Fruit fly (Drosophila melanogaster) whole organism, embryonic: Measurements from ENCODE around the gene Cht5.

Experiments
- Aef1 ChIP-seq: fragments of 200-800 bp; sonication (Bioruptor generic); IDR thresholded peaks from 3 replicates; pipeline ENCODE4 v1.3.6; 2022; ENCODE audit warnings: missing biosample characterization, missing genetic modification characterization
- Asciz ChIP-seq: fragments of 200-800 bp; sonication (Bioruptor generic); optimal IDR thresholded peaks from 2 replicates; lab custom pipeline; 2017; ENCODE audit warnings: missing biosample characterization, mild to moderate bottlenecking, missing genetic modification characterization, missing genetic modification reagents
- CG10274 ChIP-seq: fragments of 200-800 bp; sonication (Bioruptor generic); optimal IDR thresholded peaks from 3 replicates; lab custom pipeline; 2017; ENCODE audit warnings: missing biosample characterization, mild to moderate bottlenecking, missing genetic modification characterization
- CG12155 ChIP-seq: fragments of 200-800 bp; sonication (Bioruptor generic); optimal IDR thresholded peaks from 3 replicates; lab custom pipeline; 2016; ENCODE audit warnings: missing biosample characterization, missing genetic modification characterization
- CG15011 ChIP-seq: fragments of 200-800 bp; sonication (Bioruptor generic); optimal IDR thresholded peaks from 3 replicates; lab custom pipeline; 2018; ENCODE audit warnings: missing biosample characterization, mild to moderate bottlenecking, missing genetic modification characterization
- CG15269 ChIP-seq: fragments of 200-800 bp; sonication (Bioruptor generic); optimal IDR thresholded peaks from 2 replicates; lab custom pipeline; 2018; ENCODE audit warnings: missing biosample characterization, mild to moderate bottlenecking, missing genetic modification characterization, moderate library complexity
- CG1529 ChIP-seq: fragments of 200-800 bp; sonication (Bioruptor generic); optimal IDR thresholded peaks from 3 replicates; lab custom pipeline; 2018; ENCODE audit warnings: missing biosample characterization, missing genetic modification characterization
- CG17186 ChIP-seq: fragments of 200-800 bp; sonication (Bioruptor generic); optimal IDR thresholded peaks from 3 replicates; lab custom pipeline; 2017; ENCODE audit warnings: missing biosample characterization, missing genetic modification reagents, missing genetic modification characterization
- CG18262 ChIP-seq: fragments of 200-800 bp; optimal IDR thresholded peaks from 3 replicates; lab custom pipeline; 2019; ENCODE audit warnings: missing biosample characterization, mild to moderate bottlenecking, missing genetic modification characterization, moderate library complexity
- CG31224 ChIP-seq: fragments of 200-800 bp; sonication (Bioruptor generic); IDR thresholded peaks from 2 replicates; pipeline ENCODE4 v1.3.6; 2022; ENCODE audit warnings: missing biosample characterization, missing genetic modification characterization
- CG32532 ChIP-seq: fragments of 200-800 bp; sonication (Bioruptor generic); IDR thresholded peaks from 2 replicates; pipeline ENCODE4 v1.3.6; 2022; ENCODE audit warnings: missing biosample characterization, missing genetic modification characterization
- CG32772 ChIP-seq: fragments of 200-800 bp; sonication (Bioruptor generic); IDR thresholded peaks from 2 replicates; pipeline ENCODE4 v1.3.6; 2022; ENCODE audit warnings: missing biosample characterization, missing genetic modification characterization
- CG34376 ChIP-seq: fragments of 200-800 bp; sonication (Bioruptor generic); optimal IDR thresholded peaks from 2 replicates; lab custom pipeline; 2018; ENCODE audit warnings: missing biosample characterization, mild to moderate bottlenecking, missing genetic modification characterization
- CG4282 ChIP-seq: fragments of 200-800 bp; sonication (Bioruptor generic); optimal IDR thresholded peaks from 2 replicates; lab custom pipeline; 2016; ENCODE audit warnings: missing biosample characterization, missing genetic modification characterization
- CG4617 ChIP-seq: fragments of 200-800 bp; sonication (Bioruptor generic); optimal IDR thresholded peaks from 3 replicates; lab custom pipeline; 2016; ENCODE audit warnings: missing biosample characterization, missing genetic modification characterization, borderline replicate concordance
- CG4854 ChIP-seq: fragments of 200-800 bp; sonication (Bioruptor generic); optimal IDR thresholded peaks from 2 replicates; lab custom pipeline; 2016; ENCODE audit warnings: missing biosample characterization, missing genetic modification characterization, inconsistent platforms
- CG6813 ChIP-seq: fragments of 200-800 bp; sonication (Bioruptor generic); optimal IDR thresholded peaks from 2 replicates; lab custom pipeline; 2017; ENCODE audit warnings: missing biosample characterization, missing genetic modification characterization, mild to moderate bottlenecking, moderate library complexity, missing genetic modification reagents
- CG7357 ChIP-seq: fragments of 200-800 bp; sonication (Bioruptor generic); IDR thresholded peaks from 3 replicates; pipeline ENCODE4 v1.3.6; 2022; ENCODE audit warnings: missing biosample characterization, missing genetic modification characterization
- CG9876 ChIP-seq: fragments of 200-800 bp; sonication (Bioruptor generic); optimal IDR thresholded peaks from 2 replicates; lab custom pipeline; 2016; ENCODE audit warnings: missing biosample characterization, missing genetic modification characterization
- Dll ChIP-seq: fragments of 200-800 bp; sonication (Bioruptor generic); IDR thresholded peaks from 4 replicates; pipeline ENCODE4 v1.3.6; 2022; ENCODE audit warnings: missing biosample characterization, missing genetic modification characterization; ENCODE audit not compliant: partially characterized antibody
- Doc3 ChIP-seq: fragments of 200-800 bp; sonication (Bioruptor generic); IDR thresholded peaks from 3 replicates; pipeline ENCODE4 v1.3.6; 2022; ENCODE audit warnings: missing biosample characterization, missing genetic modification characterization; ENCODE audit not compliant: partially characterized antibody
- E2f2 ChIP-seq: fragments of 200-800 bp; sonication (Bioruptor generic); IDR thresholded peaks from 2 replicates; pipeline ENCODE4 v1.3.6; 2022; ENCODE audit warnings: missing biosample characterization, missing genetic modification characterization
- ERR ChIP-seq: fragments of 200-800 bp; sonication (Bioruptor generic); optimal IDR thresholded peaks from 2 replicates; lab custom pipeline; 2016; ENCODE audit warnings: missing biosample characterization, missing genetic modification characterization
- Fer1 ChIP-seq: fragments of 200-800 bp; sonication (Bioruptor generic); optimal IDR thresholded peaks from 2 replicates; lab custom pipeline; 2017; ENCODE audit warnings: missing biosample characterization, mild to moderate bottlenecking, missing genetic modification characterization
- Fer3 ChIP-seq: fragments of 200-800 bp; sonication (Bioruptor generic); optimal IDR thresholded peaks from 2 replicates; lab custom pipeline; 2018; ENCODE audit warnings: missing biosample characterization, mild to moderate bottlenecking, missing genetic modification characterization, moderate library complexity
- HLHmδ ChIP-seq: fragments of 200-800 bp; sonication (Bioruptor generic); optimal IDR thresholded peaks from 2 replicates; lab custom pipeline; 2018; ENCODE audit warnings: missing biosample characterization, mild to moderate bottlenecking, missing genetic modification characterization, moderate library complexity
- Lpt ChIP-seq: fragments of >200 bp; optimal IDR thresholded peaks from 2 replicates; lab custom pipeline; 2018; ENCODE audit warnings: missing biosample characterization, missing genetic modification characterization
- Myb ChIP-seq: fragments of 200-800 bp; sonication (Bioruptor generic); optimal IDR thresholded peaks from 2 replicates; lab custom pipeline; 2016; ENCODE audit warnings: missing biosample characterization, missing genetic modification characterization
- Oaz ChIP-seq: fragments of 200-800 bp; sonication (Bioruptor generic); IDR thresholded peaks from 2 replicates; pipeline ENCODE4 v1.3.6; 2022; ENCODE audit warnings: missing biosample characterization, missing genetic modification characterization
- Optix ChIP-seq: fragments of 200-800 bp; sonication (Bioruptor generic); IDR thresholded peaks from 3 replicates; pipeline ENCODE4 v1.3.6; 2022; ENCODE audit warnings: missing biosample characterization, missing genetic modification characterization
- Six4 ChIP-seq: fragments of 200-800 bp; sonication (Bioruptor generic); optimal IDR thresholded peaks from 2 replicates; lab custom pipeline; 2016; ENCODE audit warnings: missing biosample characterization, missing genetic modification characterization
- Stat92E ChIP-seq, 3 experiments: fragments of >200 bp in 2 of 3; fragments of 200-800 bp in 1 of 3; sonication (Bioruptor generic) in 1 of 3; optimal IDR thresholded peaks; 2 replicates each; lab custom pipeline; 2017 to 2019; ENCODE audit warnings: missing biosample characterization in 3 of 3, missing genetic modification characterization in 3 of 3, mild to moderate bottlenecking in 1 of 3, moderate library complexity in 1 of 3
- Taf1 ChIP-seq: fragments of 200-800 bp; sonication (Bioruptor generic); IDR thresholded peaks from 2 replicates; pipeline ENCODE4 v1.3.6; 2022; ENCODE audit warnings: missing biosample characterization, missing genetic modification characterization
- chn ChIP-seq: fragments of 200-800 bp; sonication (Bioruptor generic); optimal IDR thresholded peaks from 2 replicates; lab custom pipeline; 2016; ENCODE audit warnings: missing biosample characterization, missing genetic modification characterization
- corto ChIP-seq: fragments of 200-800 bp; sonication (Bioruptor generic); optimal IDR thresholded peaks from 2 replicates; lab custom pipeline; 2016; ENCODE audit warnings: missing biosample characterization, mild to moderate bottlenecking, missing genetic modification characterization, moderate library complexity
- disco-r ChIP-seq: fragments of 200-800 bp; sonication (Bioruptor generic); optimal IDR thresholded peaks from 2 replicates; lab custom pipeline; 2016; ENCODE audit warnings: missing biosample characterization, missing genetic modification characterization
- emc ChIP-seq: fragments of 200-800 bp; sonication (Bioruptor generic); optimal IDR thresholded peaks from 2 replicates; lab custom pipeline; 2016; ENCODE audit warnings: missing biosample characterization, missing genetic modification characterization
- fd96Cb ChIP-seq: fragments of 200-800 bp; sonication (Bioruptor generic); optimal IDR thresholded peaks from 2 replicates; lab custom pipeline; 2018; ENCODE audit warnings: missing biosample characterization, mild to moderate bottlenecking, missing genetic modification characterization, moderate library complexity
- insv ChIP-seq, 2 experiments: fragments of 200-800 bp; sonication (Bioruptor generic); optimal IDR thresholded peaks; 3 replicates each; lab custom pipeline; 2016 to 2018; ENCODE audit warnings: missing biosample characterization in 2 of 2, missing genetic modification characterization in 2 of 2
- lab ChIP-seq: fragments of 200-800 bp; sonication (Bioruptor generic); optimal IDR thresholded peaks from 3 replicates; lab custom pipeline; 2017; ENCODE audit warnings: missing biosample characterization, missing genetic modification characterization, mild to moderate bottlenecking, moderate library complexity, missing genetic modification reagents
- lmd ChIP-seq: fragments of 200-800 bp; sonication (Bioruptor generic); IDR thresholded peaks from 2 replicates; pipeline ENCODE4 v1.3.6; 2022; ENCODE audit warnings: missing biosample characterization, missing genetic modification characterization
- luna ChIP-seq: fragments of 200-800 bp; sonication (Bioruptor generic); optimal IDR thresholded peaks from 2 replicates; lab custom pipeline; 2016; ENCODE audit warnings: missing biosample characterization, missing genetic modification characterization
- mirr ChIP-seq: fragments of 200-800 bp; sonication (Bioruptor generic); optimal IDR thresholded peaks from 3 replicates; lab custom pipeline; 2018; ENCODE audit warnings: missing biosample characterization, mild to moderate bottlenecking, missing genetic modification characterization
- nerfin-1 ChIP-seq: fragments of 200-800 bp; sonication (Bioruptor generic); optimal IDR thresholded peaks from 3 replicates; lab custom pipeline; 2019; ENCODE audit warnings: missing biosample characterization, mild to moderate bottlenecking, missing genetic modification characterization, moderate library complexity
- psq ChIP-seq: fragments of 200-800 bp; sonication (Bioruptor generic); optimal IDR thresholded peaks from 2 replicates; lab custom pipeline; 2017; ENCODE audit warnings: missing biosample characterization, missing genetic modification characterization
- sima ChIP-seq: fragments of 200-800 bp; sonication (Bioruptor generic); optimal IDR thresholded peaks from 2 replicates; lab custom pipeline; 2016; ENCODE audit warnings: missing biosample characterization, missing genetic modification characterization
- slou ChIP-seq: fragments of 200-800 bp; sonication (Bioruptor generic); optimal IDR thresholded peaks from 3 replicates; lab custom pipeline; 2016; ENCODE audit warnings: missing biosample characterization, missing genetic modification characterization
- tna ChIP-seq: fragments of 200-800 bp; sonication (Bioruptor generic); IDR thresholded peaks from 2 replicates; pipeline ENCODE4 v1.3.6; 2022; ENCODE audit warnings: missing biosample characterization, missing genetic modification characterization; ENCODE audit not compliant: partially characterized antibody
- twi ChIP-seq: fragments of 200-800 bp; optimal IDR thresholded peaks from 2 replicates; lab custom pipeline; 2019; ENCODE audit warnings: missing biosample characterization, mild to moderate bottlenecking, missing genetic modification characterization, moderate library complexity
- zen2 ChIP-seq: fragments of 200-800 bp; sonication (Bioruptor generic); IDR thresholded peaks from 3 replicates; pipeline ENCODE4 v1.3.6; 2022; ENCODE audit warnings: missing biosample characterization, missing genetic modification characterization; ENCODE audit not compliant: partially characterized antibody
- zf30C ChIP-seq: fragments of 200-800 bp; sonication (Bioruptor generic); optimal IDR thresholded peaks from 3 replicates; lab custom pipeline; 2018; ENCODE audit warnings: missing biosample characterization, mild to moderate bottlenecking, missing genetic modification characterization

Cht5 gene

dm6 chr3R:13800430-13800848, 33.1 kb downstream of the Cht5 start:
- TF ChIP-seq luna (GFP tag; lab: Kevin White, UChicago) (no peak), emc (GFP tag; lab: Kevin White, UChicago) (no peak), corto (no peak), insv (GFP tag; optimal IDR thresholded peaks at IDR 0.05; lab: Kevin White, UChicago) (peak in 1 of 2 experiments; percentile 65), psq (GFP tag; lab: Kevin White, UChicago) (peak; percentile 43), Fer3 (tag; lab: Kevin White, UChicago) (peak; percentile 91), HLHmδ (GFP tag; lab: Kevin White, UChicago) (no peak), E2f2 (GFP tag; lab: Robert Waterston, UW) (peak; percentile 81), zen2 (GFP tag; lab: Robert Waterston, UW) (no peak), CG31224 (GFP tag; lab: Robert Waterston, UW) (no peak), Taf1 (peak; percentile 93), Doc3 (no peak), CG12155 (GFP tag; lab: Kevin White, UChicago) (peak; percentile 83), Myb (GFP tag; lab: Kevin White, UChicago) (peak; percentile 35), CG15011 (GFP tag; lab: Kevin White, UChicago) (peak; percentile 80), Six4 (GFP tag; lab: Kevin White, UChicago) (peak; percentile 75), CG4617 (GFP tag; lab: Kevin White, UChicago) (peak; percentile 60), CG6813 (peak; percentile 87), Stat92E (GFP tag; optimal IDR thresholded peaks at IDR 0.05; lab: Kevin White, UChicago) (no peak), zf30C (no peak), CG4282 (no peak), lmd (peak; percentile 93), fd96Cb (tag; lab: Kevin White, UChicago) (peak; percentile 86), lab (GFP tag; lab: Kevin White, UChicago) (peak; percentile 97), Dll (GFP tag; lab: Robert Waterston, UW) (no peak), CG17186 (GFP tag; lab: Kevin White, UChicago) (no peak), Aef1 (GFP tag; lab: Robert Waterston, UW) (peak; percentile 92), twi (tag; lab: Kevin White, UChicago) (peak; percentile 17), Lpt (GFP tag; lab: Kevin White, UChicago) (no peak), Fer1 (GFP tag; lab: Kevin White, UChicago) (peak; percentile 98), CG34376 (GFP tag; lab: Kevin White, UChicago) (peak; percentile 94), ERR (no peak), chn (GFP tag; lab: Kevin White, UChicago) (peak; percentile 68), tna (GFP tag; lab: Robert Waterston, UW) (no peak), mirr (GFP tag; lab: Kevin White, UChicago) (no peak), Optix (GFP tag; lab: Robert Waterston, UW) (peak; percentile 89), slou (GFP tag; lab: Kevin White, UChicago) (peak; percentile 76), CG1529 (peak; percentile 83), CG32532 (peak; percentile 95), nerfin-1 (tag; lab: Kevin White, UChicago) (peak; percentile 99), disco-r (GFP tag; lab: Kevin White, UChicago) (peak; percentile 46), CG7357 (GFP tag; lab: Robert Waterston, UW) (peak; percentile 80), Asciz (GFP tag; lab: Kevin White, UChicago) (peak; percentile 83), CG10274 (GFP tag; lab: Kevin White, UChicago) (peak; percentile 73), Oaz (GFP tag; lab: Robert Waterston, UW) (peak; percentile 89), CG32772 (GFP tag; lab: Robert Waterston, UW) (peak; percentile 94), CG15269 (tag; lab: Kevin White, UChicago) (peak; percentile 93), CG4854 (GFP tag; lab: Kevin White, UChicago) (peak; percentile 66), sima (GFP tag; lab: Kevin White, UChicago) (peak; percentile 33), CG9876 (GFP tag; lab: Kevin White, UChicago) (no peak), CG18262 (tag; lab: Kevin White, UChicago) (peak; percentile 79)
